Fruit fly (Drosophila melanogaster) whole organism, embryonic: ENCODE measurements around the gene Dh44.
A peak's percentile ranks its signal among the peaks of the same experiment; 100 is the strongest.

ENCODE experiments used
- CG10147 ChIP-seq: fragments of 200-800 bp; sonication (Bioruptor generic); optimal IDR thresholded peaks from 2 replicates; lab custom pipeline; 2019; ENCODE audit warnings: missing biosample characterization, mild to moderate bottlenecking, missing genetic modification characterization, moderate library complexity
- CG10274 ChIP-seq: fragments of 200-800 bp; sonication (Bioruptor generic); optimal IDR thresholded peaks from 3 replicates; lab custom pipeline; 2017; ENCODE audit warnings: missing biosample characterization, mild to moderate bottlenecking, missing genetic modification characterization
- CG10431 ChIP-seq: fragments of 200-800 bp; sonication (Bioruptor generic); optimal IDR thresholded peaks from 3 replicates; lab custom pipeline; 2018; ENCODE audit warnings: missing biosample characterization, mild to moderate bottlenecking, missing genetic modification characterization
- CG12236 ChIP-seq: fragments of 200-800 bp; sonication (Bioruptor generic); optimal IDR thresholded peaks from 2 replicates; lab custom pipeline; 2016; ENCODE audit warnings: missing biosample characterization, missing genetic modification characterization
- CG12299 ChIP-seq: fragments of 200-800 bp; sonication (Bioruptor generic); optimal IDR thresholded peaks from 2 replicates; lab custom pipeline; 2018; ENCODE audit warnings: missing biosample characterization, mild to moderate bottlenecking, missing genetic modification characterization
- CG12769 ChIP-seq: fragments of 200-800 bp; sonication (Bioruptor generic); optimal IDR thresholded peaks from 2 replicates; lab custom pipeline; 2019; ENCODE audit warnings: missing biosample characterization, mild to moderate bottlenecking, missing genetic modification characterization, moderate library complexity
- CG15073 ChIP-seq: fragments of 200-800 bp; sonication (Bioruptor generic); optimal IDR thresholded peaks from 2 replicates; lab custom pipeline; 2016; ENCODE audit warnings: missing biosample characterization, missing genetic modification characterization
- CG15514 ChIP-seq: fragments of 200-800 bp; sonication (Bioruptor generic); optimal IDR thresholded peaks from 3 replicates; lab custom pipeline; 2017; ENCODE audit warnings: missing biosample characterization, missing genetic modification characterization, mild to moderate bottlenecking, moderate library complexity, missing genetic modification reagents
- CG1603 ChIP-seq: fragments of 200-800 bp; sonication (Bioruptor generic); optimal IDR thresholded peaks from 2 replicates; lab custom pipeline; 2019; ENCODE audit warnings: missing biosample characterization, mild to moderate bottlenecking, missing genetic modification characterization, moderate library complexity
- CG17186 ChIP-seq: fragments of 200-800 bp; sonication (Bioruptor generic); optimal IDR thresholded peaks from 3 replicates; lab custom pipeline; 2017; ENCODE audit warnings: missing biosample characterization, missing genetic modification reagents, missing genetic modification characterization
- CG30020 ChIP-seq: fragments of 200-800 bp; optimal IDR thresholded peaks from 2 replicates; lab custom pipeline; 2019; ENCODE audit warnings: missing biosample characterization, mild to moderate bottlenecking, missing genetic modification characterization, moderate library complexity
- CG32767 ChIP-seq: fragments of 200-800 bp; sonication (Bioruptor generic); IDR thresholded peaks from 2 replicates; pipeline ENCODE4 v1.3.6; 2022; ENCODE audit warnings: missing biosample characterization, missing genetic modification characterization
- CG3407 ChIP-seq: fragments of 200-800 bp; sonication (Bioruptor generic); optimal IDR thresholded peaks from 2 replicates; lab custom pipeline; 2018; ENCODE audit warnings: missing biosample characterization, mild to moderate bottlenecking, missing genetic modification characterization
- CG3726 ChIP-seq: fragments of 200-800 bp; sonication (Bioruptor generic); IDR thresholded peaks from 3 replicates; pipeline ENCODE4, ENCODE4 v1.3.6; 2022; ENCODE audit warnings: missing biosample characterization, missing genetic modification characterization
- CG43689 ChIP-seq: fragments of 200-800 bp; sonication (Bioruptor generic); IDR thresholded peaks from 2 replicates; pipeline ENCODE4 v1.3.6; 2022; ENCODE audit warnings: missing biosample characterization, missing genetic modification characterization
- CG4404 ChIP-seq: fragments of 200-800 bp; sonication (Bioruptor generic); IDR thresholded peaks from 2 replicates; pipeline ENCODE4 v1.3.6; 2022; ENCODE audit warnings: missing biosample characterization, missing genetic modification characterization
- CG4730 ChIP-seq: fragments of 200-800 bp; sonication (Bioruptor generic); IDR thresholded peaks from 2 replicates; pipeline ENCODE4 v1.3.6; 2022; ENCODE audit warnings: missing biosample characterization, missing genetic modification characterization
- CG7372 ChIP-seq: fragments of 200-800 bp; sonication (Bioruptor generic); IDR thresholded peaks from 2 replicates; pipeline ENCODE4 v1.3.6; 2022; ENCODE audit warnings: missing biosample characterization, missing genetic modification characterization
- Deaf1 ChIP-seq: fragments of 200-800 bp; optimal IDR thresholded peaks from 3 replicates; lab custom pipeline; 2019; ENCODE audit warnings: missing biosample characterization, mild to moderate bottlenecking, missing genetic modification characterization, moderate library complexity
- Dll ChIP-seq: fragments of 200-800 bp; sonication (Bioruptor generic); IDR thresholded peaks from 4 replicates; pipeline ENCODE4 v1.3.6; 2022; ENCODE audit warnings: missing biosample characterization, missing genetic modification characterization; ENCODE audit not compliant: partially characterized antibody
- Elba2 ChIP-seq: fragments of 200-800 bp; sonication (Bioruptor generic); optimal IDR thresholded peaks from 3 replicates; lab custom pipeline; 2016; ENCODE audit warnings: missing biosample characterization, missing genetic modification characterization
- Ets97D ChIP-seq: fragments of 200-800 bp; sonication (Bioruptor generic); optimal IDR thresholded peaks from 3 replicates; lab custom pipeline; 2016; ENCODE audit warnings: missing biosample characterization, missing genetic modification characterization
- Fer1 ChIP-seq: fragments of 200-800 bp; sonication (Bioruptor generic); optimal IDR thresholded peaks from 2 replicates; lab custom pipeline; 2017; ENCODE audit warnings: missing biosample characterization, mild to moderate bottlenecking, missing genetic modification characterization
- Nf-YC ChIP-seq: fragments of 200-800 bp; optimal IDR thresholded peaks from 3 replicates; lab custom pipeline; 2019; ENCODE audit warnings: missing biosample characterization, mild to moderate bottlenecking, missing genetic modification characterization, moderate library complexity
- NfI ChIP-seq: fragments of 200-800 bp; sonication (Bioruptor generic); optimal IDR thresholded peaks from 3 replicates; lab custom pipeline; 2018; ENCODE audit warnings: missing biosample characterization, mild to moderate bottlenecking, missing genetic modification characterization, moderate library complexity
- TFAM ChIP-seq: fragments of 200-800 bp; sonication (Bioruptor generic); optimal IDR thresholded peaks from 2 replicates; lab custom pipeline; 2017; ENCODE audit warnings: missing biosample characterization, missing genetic modification characterization, inconsistent platforms
- ato ChIP-seq: fragments of 200-800 bp; sonication (Bioruptor generic); IDR thresholded peaks from 2 replicates; pipeline ENCODE4 v1.3.6; 2022; ENCODE audit warnings: missing biosample characterization, missing genetic modification characterization; ENCODE audit not compliant: partially characterized antibody
- caup ChIP-seq: fragments of 200-800 bp; sonication (Bioruptor generic); optimal IDR thresholded peaks from 3 replicates; lab custom pipeline; 2017; ENCODE audit warnings: missing biosample characterization, mild to moderate bottlenecking, missing genetic modification characterization, moderate library complexity; ENCODE audit not compliant: severe bottlenecking
- chn ChIP-seq: fragments of 200-800 bp; sonication (Bioruptor generic); optimal IDR thresholded peaks from 2 replicates; lab custom pipeline; 2016; ENCODE audit warnings: missing biosample characterization, missing genetic modification characterization
- corto ChIP-seq: fragments of 200-800 bp; sonication (Bioruptor generic); optimal IDR thresholded peaks from 2 replicates; lab custom pipeline; 2016; ENCODE audit warnings: missing biosample characterization, mild to moderate bottlenecking, missing genetic modification characterization, moderate library complexity
- crc ChIP-seq: fragments of 200-800 bp; sonication (Bioruptor generic); optimal IDR thresholded peaks from 2 replicates; lab custom pipeline; 2016; ENCODE audit warnings: missing biosample characterization, missing genetic modification characterization
- fd3F ChIP-seq: fragments of 200-800 bp; sonication (Bioruptor generic); optimal IDR thresholded peaks from 2 replicates; lab custom pipeline; 2018; ENCODE audit warnings: missing biosample characterization, mild to moderate bottlenecking, missing genetic modification characterization, moderate library complexity
- fd96Cb ChIP-seq: fragments of 200-800 bp; sonication (Bioruptor generic); optimal IDR thresholded peaks from 2 replicates; lab custom pipeline; 2018; ENCODE audit warnings: missing biosample characterization, mild to moderate bottlenecking, missing genetic modification characterization, moderate library complexity
- gsb ChIP-seq: fragments of 200-800 bp; sonication (Bioruptor generic); IDR thresholded peaks from 2 replicates; pipeline ENCODE4 v1.3.6; 2022; ENCODE audit warnings: missing biosample characterization, missing genetic modification characterization
- gt ChIP-seq: fragments of 200-800 bp; sonication (Bioruptor generic); IDR thresholded peaks from 2 replicates; pipeline ENCODE4 v1.3.6; 2022; ENCODE audit warnings: missing biosample characterization, missing genetic modification characterization
- hb ChIP-seq: fragments of 200-800 bp; sonication (Bioruptor generic); IDR thresholded peaks from 3 replicates; pipeline ENCODE4 v1.3.6; 2022; ENCODE audit warnings: missing biosample characterization, missing genetic modification characterization; ENCODE audit not compliant: partially characterized antibody
- inv ChIP-seq: fragments of 200-800 bp; sonication (Bioruptor generic); IDR thresholded peaks from 2 replicates; pipeline ENCODE4 v1.3.6; 2022; ENCODE audit warnings: missing biosample characterization, missing genetic modification characterization; ENCODE audit not compliant: partially characterized antibody
- lab ChIP-seq: fragments of 200-800 bp; sonication (Bioruptor generic); optimal IDR thresholded peaks from 3 replicates; lab custom pipeline; 2017; ENCODE audit warnings: missing biosample characterization, missing genetic modification characterization, mild to moderate bottlenecking, moderate library complexity, missing genetic modification reagents
- lbe ChIP-seq: fragments of 200-800 bp; sonication (Bioruptor generic); optimal IDR thresholded peaks from 2 replicates; lab custom pipeline; 2016; ENCODE audit warnings: missing biosample characterization, mild to moderate bottlenecking, missing genetic modification characterization
- nmo ChIP-seq: fragments of 200-800 bp; sonication (Bioruptor generic); optimal IDR thresholded peaks from 2 replicates; lab custom pipeline; 2018; ENCODE audit warnings: missing biosample characterization, mild to moderate bottlenecking, missing genetic modification characterization, moderate library complexity
- nom ChIP-seq: fragments of 200-800 bp; sonication (Bioruptor generic); optimal IDR thresholded peaks from 2 replicates; lab custom pipeline; 2017; ENCODE audit warnings: missing biosample characterization, missing genetic modification characterization, mild to moderate bottlenecking, moderate library complexity, missing genetic modification reagents
- onecut ChIP-seq: fragments of 200-800 bp; sonication (Bioruptor generic); IDR thresholded peaks from 2 replicates; pipeline ENCODE4 v1.3.6; 2022; ENCODE audit warnings: missing biosample characterization, missing genetic modification characterization
- repo ChIP-seq: fragments of 200-800 bp; sonication (Bioruptor generic); optimal IDR thresholded peaks from 2 replicates; lab custom pipeline; 2016; ENCODE audit warnings: missing biosample characterization, missing genetic modification characterization
- sd ChIP-seq: fragments of 200-800 bp; sonication (Bioruptor generic); optimal IDR thresholded peaks from 3 replicates; lab custom pipeline; 2018; ENCODE audit warnings: missing biosample characterization, mild to moderate bottlenecking, missing genetic modification characterization, moderate library complexity
- sim ChIP-seq: fragments of 200-800 bp; sonication (Bioruptor generic); IDR thresholded peaks from 2 replicates; pipeline ENCODE4 v1.3.6; 2022; ENCODE audit warnings: missing biosample characterization, missing genetic modification characterization
- stwl ChIP-seq: fragments of 200-800 bp; sonication (Bioruptor generic); optimal IDR thresholded peaks from 3 replicates; lab custom pipeline; 2018; ENCODE audit warnings: missing biosample characterization, mild to moderate bottlenecking, missing genetic modification characterization, moderate library complexity
- sug ChIP-seq: fragments of 200-800 bp; optimal IDR thresholded peaks from 2 replicates; lab custom pipeline; 2019; ENCODE audit warnings: missing biosample characterization, mild to moderate bottlenecking, missing genetic modification characterization, moderate library complexity
- tap ChIP-seq: fragments of 200-800 bp; optimal IDR thresholded peaks from 3 replicates; lab custom pipeline; 2019; ENCODE audit warnings: missing biosample characterization, mild to moderate bottlenecking, missing genetic modification characterization, moderate library complexity
- tgo ChIP-seq: fragments of 200-800 bp; sonication (Bioruptor generic); IDR thresholded peaks from 3 replicates; pipeline ENCODE4 v1.3.6; 2022; ENCODE audit warnings: missing biosample characterization, missing genetic modification characterization
- vfl ChIP-seq: fragments of 200-800 bp; sonication (Bioruptor generic); optimal IDR thresholded peaks from 2 replicates; lab custom pipeline; 2016; ENCODE audit warnings: missing biosample characterization, missing genetic modification characterization
- vvl ChIP-seq: fragments of 200-800 bp; sonication (Bioruptor generic); IDR thresholded peaks from 2 replicates; pipeline ENCODE4 v1.3.6; 2022; ENCODE audit warnings: missing biosample characterization, missing genetic modification characterization

Gene Dh44

DNA sequence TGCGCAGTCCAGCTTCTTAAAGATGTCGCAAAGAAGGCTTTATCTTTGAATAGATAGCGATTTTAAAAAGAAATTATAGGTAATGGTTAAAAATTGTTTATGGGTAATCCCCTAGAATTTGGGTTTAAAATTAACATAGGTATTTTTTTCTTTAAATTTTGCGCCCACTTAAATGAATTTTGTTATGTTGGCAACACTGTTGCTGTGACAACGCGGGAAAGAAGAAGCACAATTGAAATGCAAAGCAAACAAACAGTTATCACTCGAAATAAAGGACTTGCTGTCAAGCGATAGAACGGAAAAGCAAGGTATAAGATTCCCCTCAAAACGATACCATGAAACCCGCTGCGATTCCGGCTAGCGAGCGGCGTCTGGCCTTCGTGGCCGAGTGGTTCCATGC, 41.8 kb downstream of the Dh44 start, which contains the start of gene nmdyn-D7 (continued):
- TF ChIP-seq corto (GFP tag; lab: Kevin White, UChicago) (no peak), NfI (GFP tag; lab: Kevin White, UChicago) (no peak), Elba2 (peak; percentile 18), CG15073 (no peak), CG3726 (GFP tag; lab: Robert Waterston, UW) (no peak), CG10274 (GFP tag; lab: Kevin White, UChicago) (no peak), CG43689 (GFP tag; lab: Robert Waterston, UW) (no peak), CG12299 (tag; lab: Kevin White, UChicago) (no peak), CG10431 (no peak), ato (GFP tag; lab: Robert Waterston, UW) (no peak), gsb (GFP tag; lab: Robert Waterston, UW) (no peak), Ets97D (peak; percentile 9), Deaf1 (tag; lab: Kevin White, UChicago) (no peak), sim (0 out of 2 replicates have a peak, but pooled peaks have one; percentile 28), CG3407 (no peak), CG12236 (GFP tag; lab: Kevin White, UChicago) (no peak), chn (no peak), sd (no peak), Fer1 (no peak), fd3F (GFP tag; lab: Kevin White, UChicago) (peak; percentile 13), stwl (tag; lab: Kevin White, UChicago) (peak; percentile 59), fd96Cb (tag; lab: Kevin White, UChicago) (no peak), hb (GFP tag; lab: Robert Waterston, UW) (0 out of 3 replicates have a peak, but pooled peaks have one; percentile 45), sug (tag; lab: Kevin White, UChicago) (no peak), CG12769 (tag; lab: Kevin White, UChicago) (no peak), CG1603 (tag; lab: Kevin White, UChicago) (peak; percentile 26), repo (no peak), Dll (GFP tag; lab: Robert Waterston, UW) (0 out of 4 replicates have a peak, but pooled peaks have one; percentile 42), Nf-YC (tag; lab: Kevin White, UChicago) (no peak), lbe (GFP tag; lab: Kevin White, UChicago) (no peak), gt (no peak), inv (GFP tag; lab: Robert Waterston, UW) (no peak), nmo (GFP tag; lab: Kevin White, UChicago) (no peak), CG4404 (GFP tag; lab: Robert Waterston, UW) (no peak), onecut (GFP tag; lab: Robert Waterston, UW) (no peak), caup (GFP tag; lab: Kevin White, UChicago) (no peak), vfl (no peak), tap (no peak), vvl (GFP tag; lab: Robert Waterston, UW) (peak; percentile 30; the same call in 1 of the 2 replicates), CG15514 (GFP tag; lab: Kevin White, UChicago) (peak; percentile 11), CG7372 (GFP tag; lab: Robert Waterston, UW) (no peak), TFAM (GFP tag; lab: Kevin White, UChicago) (no peak), CG10147 (GFP tag; lab: Kevin White, UChicago) (no peak), nom (no peak), CG17186 (GFP tag; lab: Kevin White, UChicago) (peak; percentile 23), CG32767 (GFP tag; lab: Robert Waterston, UW) (no peak), CG30020 (no peak), tgo (GFP tag; lab: Robert Waterston, UW) (no peak), CG4730 (GFP tag; lab: Robert Waterston, UW) (no peak), crc (GFP tag; lab: Kevin White, UChicago) (no peak), lab (no peak)
